Worm (Caenorhabditis elegans) whole organism, L4/young adult: ENCODE results near the gene F47D12.6.

Source experiments
- W03F9.2 ChIP-seq: fragments of 150-350 bp; optimal IDR thresholded peaks from 2 replicates; lab custom pipeline; 2014; ENCODE audit warnings: missing biosample characterization, missing genetic modification characterization
- dao-5 ChIP-seq: sonication (generic microtip); optimal IDR thresholded peaks from 2 replicates; lab custom pipeline; 2016; ENCODE audit warnings: missing genotype, missing genetic modification characterization, moderate library complexity, missing compliant biosample characterization
- him-1 ChIP-seq: sonication (generic microtip); optimal IDR thresholded peaks from 2 replicates; lab custom pipeline; 2016; ENCODE audit warnings: missing genotype, missing genetic modification reagents, missing genetic modification characterization, missing compliant biosample characterization

Gene F47D12.6

DNA sequence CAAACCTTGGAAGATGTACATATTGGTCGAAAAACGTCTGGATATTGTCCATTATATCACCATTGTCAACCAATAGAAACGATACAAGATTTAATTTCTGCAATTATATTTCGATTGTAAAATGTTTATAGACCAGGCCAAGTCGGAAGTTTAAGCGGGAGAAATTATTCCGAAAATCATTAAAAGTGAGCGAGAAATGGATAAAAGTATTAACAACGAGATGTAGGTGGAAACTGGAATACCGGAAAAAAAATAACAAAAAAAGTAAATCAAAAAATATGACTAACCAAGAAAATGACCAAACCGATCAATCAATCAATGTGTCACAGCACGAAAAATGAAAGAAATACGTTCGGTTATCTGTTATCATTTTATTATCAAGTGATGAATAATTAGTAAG, at the start of gene F47D12.6:
Gene F47D12.6, minus strand, starts transcription at position 101 of the 400 bp plus-strand sequence.
- TF ChIP-seq dao-5 (no peak), him-1 (no peak), W03F9.2 (tag; lab: Kevin White, UChicago) (no peak)

DNA sequence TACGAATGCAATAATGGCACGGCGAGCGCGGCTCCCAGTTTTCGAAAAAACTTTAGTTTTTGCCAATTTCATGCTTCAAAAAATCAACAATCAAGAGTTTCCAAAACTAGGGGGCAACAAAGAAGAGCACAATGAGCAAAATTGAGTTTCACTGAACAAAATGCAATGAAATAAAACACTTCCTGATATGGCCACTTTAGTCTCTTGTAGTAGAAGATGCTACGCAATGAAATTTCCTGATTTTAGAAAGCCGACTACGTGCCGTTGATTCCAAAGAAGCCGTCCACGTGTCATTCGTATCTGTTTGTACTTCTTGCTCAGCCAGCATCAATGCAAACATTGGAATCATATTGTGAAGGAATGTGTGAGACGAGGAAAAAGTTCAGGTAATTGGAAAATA, 47.3 kb upstream of the F47D12.6 start:
- TF ChIP-seq W03F9.2 (tag; lab: Kevin White, UChicago) (no peak), him-1 (no peak), dao-5 (no peak)

DNA sequence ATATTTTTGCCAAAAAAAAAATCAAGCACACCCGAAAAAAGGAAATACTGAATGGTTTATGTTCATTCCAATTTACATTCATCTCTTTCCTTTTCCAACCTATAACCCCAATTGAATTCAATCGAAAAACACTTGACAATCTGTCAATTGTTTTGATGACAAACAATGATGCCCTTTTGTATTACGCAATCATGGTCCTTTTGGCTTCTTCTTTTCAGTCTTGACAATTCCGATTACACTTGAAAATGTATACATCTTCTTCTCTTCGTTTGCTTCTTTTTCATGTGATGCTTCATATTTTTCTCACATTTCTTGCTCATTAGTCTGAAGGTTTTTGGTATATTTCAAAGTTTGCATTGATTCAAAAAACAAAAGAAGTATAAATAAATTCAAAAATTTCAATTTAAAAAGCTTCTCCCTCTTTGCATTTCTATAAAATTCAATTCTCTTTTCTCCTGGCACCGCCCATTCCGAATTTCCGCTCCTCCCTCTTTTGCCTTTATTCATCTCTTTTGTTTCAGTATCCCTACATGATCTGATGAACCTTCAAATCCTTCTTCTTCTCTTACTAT, 44.2 kb upstream of the F47D12.6 start, which contains the start of gene C56G2.4:
Gene C56G2.4, plus strand, starts transcription at position 522 of the 572 bp plus-strand sequence.
- TF ChIP-seq W03F9.2 (tag; lab: Kevin White, UChicago) (no peak), dao-5 (no peak), him-1 (no peak)

DNA sequence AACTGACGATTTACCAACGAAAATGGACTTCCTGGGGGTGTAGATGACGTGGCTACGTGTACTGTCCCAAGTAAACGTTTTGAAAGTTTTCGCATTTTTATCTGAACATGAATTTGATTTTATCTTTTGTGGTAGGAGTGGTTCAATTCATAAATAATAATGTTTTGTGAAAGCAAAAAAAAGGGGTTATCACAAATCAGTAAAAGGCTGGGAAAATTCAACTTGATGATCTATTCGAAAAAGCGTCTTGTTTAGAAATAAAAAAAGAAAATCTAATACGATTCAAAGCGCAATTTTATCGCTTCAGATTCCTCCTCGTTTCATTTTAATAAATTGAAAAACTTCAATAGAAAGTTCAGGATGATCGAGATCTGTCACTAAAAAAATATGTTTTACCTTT, 37.0 kb upstream of the F47D12.6 start, which contains the start of gene C56G2.5:
Gene C56G2.5, minus strand, starts transcription at position 101 of the 400 bp plus-strand sequence.
- TF ChIP-seq dao-5 (no peak), him-1 (no peak), W03F9.2 (tag; lab: Kevin White, UChicago) (no peak)

DNA sequence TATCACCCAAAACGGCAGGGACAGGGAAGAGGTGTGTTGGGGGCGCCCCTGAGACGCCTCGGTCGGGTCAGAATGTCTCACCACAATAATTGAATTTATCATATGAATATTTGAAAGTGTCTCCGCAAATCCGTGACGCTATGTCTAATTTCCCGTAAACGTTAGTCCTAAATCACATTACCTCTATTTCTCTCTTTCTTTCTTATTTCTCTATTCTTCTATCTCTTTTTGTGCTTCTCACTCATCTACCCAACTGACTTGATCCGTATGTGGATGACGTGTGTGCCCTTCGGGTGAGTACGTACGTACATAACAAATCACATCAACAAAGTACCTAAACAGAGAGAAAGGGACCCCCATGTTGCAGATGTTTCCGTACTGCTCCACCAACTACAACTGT, 30.2 kb upstream of the F47D12.6 start:
- TF ChIP-seq dao-5, result no peak

DNA sequence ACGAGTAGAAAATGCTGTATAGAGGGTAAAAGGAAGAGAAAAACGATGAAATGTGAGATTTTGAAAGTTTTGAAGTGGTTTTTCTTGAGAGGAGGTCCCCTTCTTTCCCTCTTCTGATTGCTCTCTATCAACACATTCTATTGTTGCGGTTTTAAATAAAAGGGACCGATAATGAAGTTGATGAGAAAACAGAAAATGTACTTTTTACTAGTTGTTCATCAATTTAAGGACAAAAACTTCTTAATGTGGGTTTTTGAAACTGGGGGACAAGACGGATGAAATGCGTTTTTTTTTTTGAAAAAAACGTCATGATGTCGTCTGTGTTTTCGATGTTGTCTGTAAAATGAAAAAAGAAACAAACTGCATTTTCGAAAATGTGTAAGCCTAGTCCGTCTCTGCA, 29.7 kb upstream of the F47D12.6 start:
- TF ChIP-seq W03F9.2 (tag; lab: Kevin White, UChicago), result no peak

DNA sequence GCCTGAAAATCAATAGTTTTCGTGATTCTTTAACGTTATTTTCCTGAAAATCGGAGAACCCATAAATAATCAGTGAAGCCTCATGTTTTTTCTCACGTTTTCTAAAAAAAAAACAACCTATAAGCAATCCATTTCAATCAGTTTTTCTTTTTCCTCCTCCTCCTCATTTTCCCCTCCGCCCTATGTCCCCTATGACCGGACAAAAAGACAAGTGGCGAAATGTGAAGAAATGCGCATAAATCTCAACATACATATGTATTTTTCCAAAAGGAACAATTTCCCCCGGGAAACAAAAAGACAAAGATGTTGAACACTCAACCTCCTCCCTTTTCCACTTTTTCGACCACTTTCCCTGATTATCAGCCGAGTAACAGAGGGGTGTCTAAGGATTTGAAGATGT, 28.4 kb upstream of the F47D12.6 start:
- TF ChIP-seq dao-5 (no peak), W03F9.2 (tag; lab: Kevin White, UChicago) (no peak), him-1 (no peak)

DNA sequence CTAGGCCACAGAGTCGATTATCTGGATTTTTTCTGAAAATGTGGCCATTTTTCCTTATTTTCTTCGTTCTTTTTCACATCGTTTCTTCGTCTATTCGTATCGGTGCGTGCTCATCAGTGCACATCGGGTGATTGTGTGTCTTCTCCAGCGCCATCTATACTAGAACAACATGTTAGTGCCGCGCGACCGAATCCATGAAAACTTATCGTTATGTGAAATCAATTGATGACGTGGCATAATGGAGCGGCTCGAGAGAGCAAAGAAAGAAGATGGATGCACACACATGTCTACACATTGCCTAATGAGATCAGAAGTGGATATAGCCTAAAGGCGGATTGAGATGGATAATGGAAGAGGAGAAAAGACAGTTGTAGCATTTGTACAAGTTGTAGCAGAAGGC, 25.1 kb upstream of the F47D12.6 start:
- no peak for TF ChIP-seq him-1
- TF ChIP-seq W03F9.2 (tag; lab: Kevin White, UChicago), result no peak
- no peak for TF ChIP-seq dao-5

DNA sequence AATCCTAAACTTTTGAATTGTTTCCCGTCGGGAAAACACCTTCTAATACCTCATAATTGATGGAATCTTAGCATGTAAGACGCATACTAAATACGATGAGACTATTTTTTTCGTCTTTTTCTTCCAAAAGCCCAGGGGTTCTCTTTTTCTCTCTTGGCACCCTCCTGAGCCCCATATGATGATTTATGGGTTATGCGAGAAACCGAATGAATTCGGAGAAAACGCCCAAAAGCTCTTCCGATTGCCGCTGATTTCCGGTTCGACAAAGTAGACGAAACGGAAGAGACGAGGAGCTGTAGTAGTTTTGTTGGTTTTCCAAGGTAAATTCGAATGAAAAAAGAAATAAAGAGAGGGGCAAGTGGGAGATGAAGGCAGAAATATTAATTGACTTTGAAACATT, 24.4 kb upstream of the F47D12.6 start:
- TF ChIP-seq him-1, result no peak
- no peak for TF ChIP-seq W03F9.2 (tag; lab: Kevin White, UChicago)
- TF ChIP-seq dao-5, result no peak

DNA sequence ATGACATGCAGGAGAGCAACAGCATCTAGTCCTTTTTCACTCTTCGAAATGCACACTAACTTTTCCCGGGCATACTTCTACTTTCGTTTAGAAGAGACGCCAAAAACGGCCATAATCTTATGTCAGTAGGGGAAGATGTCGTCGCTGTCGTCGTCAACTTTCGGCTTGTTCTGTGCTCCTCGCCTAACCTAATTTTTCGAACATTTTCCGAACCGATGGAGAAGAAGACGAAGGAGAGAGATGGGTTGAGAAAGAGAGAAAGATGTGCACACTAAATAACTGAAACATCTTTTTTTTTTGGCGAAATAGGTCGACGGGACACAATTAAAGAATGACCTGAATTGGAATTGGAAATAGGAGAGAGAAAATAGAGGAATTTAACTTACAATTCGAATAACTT, 23.3 kb upstream of the F47D12.6 start:
- TF ChIP-seq W03F9.2 (tag; lab: Kevin White, UChicago) (no peak), dao-5 (no peak), him-1 (no peak)

DNA sequence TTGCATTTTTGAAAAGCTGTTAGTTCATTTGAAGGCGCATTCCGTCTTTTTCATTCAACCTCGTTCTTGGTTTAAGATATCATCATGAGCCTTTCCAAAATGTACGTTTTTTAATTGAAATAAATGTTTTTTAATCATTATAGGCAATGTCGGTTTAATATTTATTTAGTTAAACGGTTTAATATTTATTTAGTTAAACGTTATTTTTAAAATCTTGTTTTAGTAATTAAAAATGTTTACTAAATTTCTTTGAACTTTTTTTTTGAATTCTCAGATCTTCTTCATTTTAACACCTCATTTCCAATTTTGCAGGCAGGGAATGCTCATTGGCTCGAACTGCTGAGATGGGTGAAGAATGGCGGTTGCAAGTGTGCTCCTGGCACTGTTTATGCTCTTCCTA, 22.0 kb upstream of the F47D12.6 start, which contains the start of gene gar-2:
Gene gar-2, plus strand, starts transcription at position 301 of the 400 bp plus-strand sequence.
- TF ChIP-seq dao-5, result no peak
- TF ChIP-seq W03F9.2 (tag; lab: Kevin White, UChicago), result no peak
- no peak for TF ChIP-seq him-1

DNA sequence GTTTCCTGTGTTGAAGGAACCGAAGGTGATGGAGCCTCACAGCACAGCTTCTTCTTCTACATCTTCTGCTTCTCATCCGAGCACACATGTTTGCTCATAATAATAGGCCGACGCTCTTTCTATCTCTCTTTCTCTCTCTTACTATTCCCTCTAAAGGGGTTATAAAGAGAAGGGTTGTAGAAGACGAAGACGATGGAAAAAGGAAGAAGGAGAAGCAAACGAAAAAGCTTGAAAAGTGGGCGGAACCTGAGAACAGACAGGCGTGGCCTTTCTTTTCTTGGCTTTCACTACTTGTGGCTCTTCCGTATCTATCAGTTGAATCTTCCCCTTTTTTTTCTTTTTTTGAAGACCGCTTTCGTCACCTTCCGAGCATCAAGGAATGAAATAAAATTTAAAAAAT, 20.7 kb upstream of the F47D12.6 start:
- TF ChIP-seq dao-5 (no peak), W03F9.2 (tag; lab: Kevin White, UChicago) (no peak), him-1 (no peak)

DNA sequence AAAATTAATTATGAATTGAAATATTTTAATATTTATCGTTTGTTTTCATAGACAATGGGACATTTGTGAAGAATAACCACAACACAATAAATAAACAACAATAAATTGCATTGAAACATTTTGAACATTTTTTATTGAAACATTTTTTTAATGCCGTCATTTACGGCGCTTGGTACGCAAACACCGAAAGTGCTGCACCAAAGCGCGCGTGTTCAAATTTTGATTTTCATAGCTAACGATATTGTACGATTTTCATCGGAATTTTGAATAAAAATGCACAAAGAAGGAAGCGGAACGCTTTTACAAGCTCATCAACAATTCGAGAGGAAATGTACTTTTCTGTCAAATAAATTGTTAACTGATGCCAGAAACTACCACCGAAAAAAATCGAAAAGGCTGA, 16.7 kb upstream of the F47D12.6 start:
- TF ChIP-seq dao-5, result no peak
- TF ChIP-seq W03F9.2 (tag; lab: Kevin White, UChicago), result no peak
- no peak for TF ChIP-seq him-1

DNA sequence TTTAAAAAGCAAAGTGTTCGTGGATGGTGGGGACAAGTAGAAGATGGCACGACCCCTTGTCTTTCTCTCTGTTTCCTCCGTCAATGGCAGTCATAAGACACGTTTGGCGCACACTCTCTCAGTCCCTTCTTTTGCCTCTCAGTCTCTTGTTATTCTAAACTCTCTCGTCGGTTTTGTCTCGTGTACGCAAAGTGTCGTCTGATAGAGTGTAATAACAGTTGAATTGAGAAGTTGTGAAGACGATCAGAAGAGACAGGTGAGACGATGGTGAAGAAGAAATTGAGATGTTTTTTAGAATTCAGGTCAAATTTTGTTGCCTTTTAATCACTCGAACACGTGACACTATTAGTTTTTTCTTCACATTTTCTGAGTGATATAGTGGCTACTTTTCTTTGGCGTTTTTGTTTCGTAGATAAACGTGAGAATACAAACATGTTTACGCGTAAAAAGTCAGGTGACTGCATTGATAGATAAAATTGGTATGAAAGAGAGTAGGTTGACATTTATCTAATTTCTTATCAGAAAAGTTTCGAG, 16.1 kb upstream of the F47D12.6 start, which contains the start of gene F47D12.9:
Gene F47D12.9, minus strand, starts transcription at position 267 of the 534 bp plus-strand sequence.
- TF ChIP-seq dao-5, result no peak
- peak; percentile 45 for TF ChIP-seq him-1

DNA sequence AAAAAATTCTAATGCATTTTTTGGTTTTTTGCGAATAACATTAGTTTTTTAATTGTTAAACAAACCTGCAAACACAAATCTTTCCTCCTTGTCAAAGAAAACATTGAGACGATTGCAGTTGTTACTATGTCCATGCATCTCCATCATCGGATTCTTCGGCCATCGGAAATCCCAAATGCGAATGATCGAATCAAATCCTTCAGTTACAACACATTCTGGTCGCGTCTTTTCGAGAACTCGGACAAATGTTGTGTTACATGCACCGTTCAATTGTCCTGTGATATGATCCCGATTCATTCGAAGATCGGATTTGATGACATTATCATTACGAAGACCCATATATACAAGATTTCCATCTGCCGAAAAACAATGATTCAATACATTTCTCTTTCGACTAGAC, 13.2 kb upstream of the F47D12.6 start:
- TF ChIP-seq dao-5, result no peak
- TF ChIP-seq W03F9.2 (tag; lab: Kevin White, UChicago), result no peak
- TF ChIP-seq him-1, result no peak

DNA sequence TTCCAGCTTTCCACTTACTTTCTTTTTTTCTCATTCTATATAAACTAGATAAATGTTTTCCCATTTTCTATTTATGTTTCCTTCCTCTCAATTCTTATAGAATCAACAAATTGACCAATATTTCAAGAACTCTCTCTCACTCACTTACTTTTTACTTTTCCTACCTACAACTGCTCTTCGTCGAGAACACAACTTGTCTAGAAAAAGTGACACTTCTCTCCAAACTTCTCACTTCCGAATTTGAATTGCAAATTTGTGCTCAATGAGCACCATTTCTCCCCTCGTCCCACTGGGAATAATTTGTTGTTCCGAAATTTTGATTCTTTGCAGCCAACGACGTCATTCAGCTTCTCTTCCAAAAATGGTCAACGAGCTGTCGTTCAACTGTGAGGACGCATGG, 11.0 kb upstream of the F47D12.6 start, which contains the start of gene F47D12.3:
Gene F47D12.3, plus strand, starts transcription at position 331 of the 400 bp plus-strand sequence.
- TF ChIP-seq him-1 (no peak), dao-5 (no peak), W03F9.2 (tag; lab: Kevin White, UChicago) (no peak)
